Worm (Caenorhabditis elegans) whole organism, L1 larva: Measurements from ENCODE around the gene pgph-2.

Experiments used
- F16B12.6 ChIP-seq: fragments of 150-350 bp; optimal IDR thresholded peaks from 2 replicates; lab custom pipeline; 2014; ENCODE audit warnings: missing biosample characterization, missing genetic modification characterization
- Y116A8C.19 ChIP-seq: sonication (generic microtip); optimal IDR thresholded peaks from 2 replicates; lab custom pipeline; 2016; ENCODE audit warnings: missing compliant biosample characterization, missing genetic modification characterization, borderline replicate concordance
- alr-1 ChIP-seq: fragments of 200-800 bp; sonication (Bioruptor generic); optimal IDR thresholded peaks from 2 replicates; lab custom pipeline; 2018; ENCODE audit warnings: borderline replicate concordance, mild to moderate bottlenecking, missing genetic modification characterization, missing compliant biosample characterization
- ama-1 ChIP-seq: fragments of 150-350 bp; optimal IDR thresholded peaks from 2 replicates; lab custom pipeline; 2014
- blmp-1 ChIP-seq: fragments of 150-350 bp; optimal IDR thresholded peaks from 2 replicates; lab custom pipeline; 2014; ENCODE audit warnings: missing biosample characterization, missing genetic modification characterization
- ceh-8 ChIP-seq: fragments of 200-800 bp; sonication (Bioruptor generic); optimal IDR thresholded peaks from 2 replicates; lab custom pipeline; 2018; ENCODE audit warnings: mild to moderate bottlenecking, missing genetic modification characterization, moderate library complexity, missing compliant biosample characterization
- ceh-90 ChIP-seq: sonication (generic microtip); optimal IDR thresholded peaks from 2 replicates; lab custom pipeline; 2016; ENCODE audit warnings: missing genetic modification characterization, missing compliant biosample characterization
- dpl-1 ChIP-seq, 3 experiments: fragments of 150-350 bp in 2 of 3; sonication (generic microtip) in 1 of 3; optimal IDR thresholded peaks; 2 replicates each; lab custom pipeline; 2014 to 2017; ENCODE audit warnings: missing biosample characterization in 3 of 3, missing genetic modification characterization in 3 of 3, missing genetic modification reagents in 3 of 3
- dsc-1 ChIP-seq: sonication (generic microtip); optimal IDR thresholded peaks from 2 replicates; lab custom pipeline; 2016; ENCODE audit warnings: mild to moderate bottlenecking, missing genetic modification characterization, missing compliant biosample characterization
- efl-1 ChIP-seq, 4 experiments: fragments of 150-350 bp; optimal IDR thresholded peaks in 3 of 4; peaks in 1 of 4; 1 replicate in 1 of 4; 2 replicates in 3 of 4; lab custom pipeline; 2014; ENCODE audit warnings: missing biosample characterization in 2 of 4, missing genetic modification characterization in 2 of 4, missing genetic modification reagents in 2 of 4
- egl-13 ChIP-seq: sonication (generic microtip); optimal IDR thresholded peaks from 2 replicates; lab custom pipeline; 2016; ENCODE audit warnings: missing genotype, missing genetic modification reagents, missing genetic modification characterization, missing compliant biosample characterization
- elt-2 ChIP-seq: sonication (generic microtip); optimal IDR thresholded peaks from 2 replicates; lab custom pipeline; 2016; ENCODE audit warnings: missing genetic modification characterization, mild to moderate bottlenecking, inconsistent platforms, missing compliant biosample characterization, missing genetic modification reagents
- elt-3 ChIP-seq, 6 experiments: fragments of 150-350 bp in 1 of 6; sonication (generic microtip); optimal IDR thresholded peaks; 2 replicates each; lab custom pipeline; 2017 to 2018; ENCODE audit warnings: missing biosample characterization in 6 of 6, missing genetic modification characterization in 6 of 6, inconsistent platforms in 1 of 6
- ets-5 ChIP-seq: fragments of 200-800 bp; sonication (Bioruptor generic); IDR thresholded peaks from 2 replicates; pipeline ENCODE4 v1.3.6; 2022; ENCODE audit warnings: missing genetic modification characterization, missing compliant biosample characterization
- fkh-10 ChIP-seq: sonication (generic microtip); optimal IDR thresholded peaks from 2 replicates; lab custom pipeline; 2017; ENCODE audit warnings: missing biosample characterization, missing genetic modification reagents, missing genetic modification characterization
- fkh-8 ChIP-seq: sonication (generic microtip); optimal IDR thresholded peaks from 2 replicates; lab custom pipeline; 2016; ENCODE audit warnings: mild to moderate bottlenecking, missing genetic modification characterization, missing compliant biosample characterization
- fos-1 ChIP-seq: fragments of 150-350 bp; optimal IDR thresholded peaks from 2 replicates; lab custom pipeline; 2014; ENCODE audit warnings: missing biosample characterization, missing genetic modification characterization
- grh-1 ChIP-seq: fragments of 200-800 bp; sonication (Bioruptor generic); IDR thresholded peaks from 2 replicates; pipeline ENCODE4 v1.3.6; 2022; ENCODE audit warnings: missing genetic modification reagents, missing genetic modification characterization, missing compliant biosample characterization
- hlh-4 ChIP-seq: sonication (generic microtip); optimal IDR thresholded peaks from 2 replicates; lab custom pipeline; 2016; ENCODE audit warnings: mild to moderate bottlenecking, missing genetic modification characterization, missing compliant biosample characterization
- lin-13 ChIP-seq: fragments of 150-350 bp; optimal IDR thresholded peaks from 2 replicates; lab custom pipeline; 2014; ENCODE audit warnings: missing biosample characterization, missing genetic modification reagents, missing genetic modification characterization
- lin-14 ChIP-seq: fragments of 200-800 bp; sonication (Bioruptor generic); optimal IDR thresholded peaks from 2 replicates; lab custom pipeline; 2018; ENCODE audit warnings: mild to moderate bottlenecking, missing genetic modification characterization, moderate library complexity, missing compliant biosample characterization
- lin-15B ChIP-seq: fragments of 150-350 bp; sonication (generic microtip); optimal IDR thresholded peaks from 3 replicates; lab custom pipeline; 2014; ENCODE audit warnings: missing biosample characterization, missing genetic modification characterization
- lin-35 ChIP-seq, 2 experiments: fragments of 150-350 bp; optimal IDR thresholded peaks; 2 replicates each; lab custom pipeline; 2014; ENCODE audit warnings: missing biosample characterization in 2 of 2, missing genetic modification characterization in 2 of 2, missing genetic modification reagents in 2 of 2
- lsy-2 ChIP-seq, 2 experiments: fragments of 150-350 bp; optimal IDR thresholded peaks; 2 replicates each; lab custom pipeline; 2014; ENCODE audit warnings: missing biosample characterization in 2 of 2, missing genetic modification characterization in 2 of 2
- mab-9 ChIP-seq: fragments of 200-800 bp; sonication (Bioruptor generic); IDR thresholded peaks from 2 replicates; pipeline ENCODE4 v1.3.6; 2022; ENCODE audit warnings: missing genetic modification reagents, missing genetic modification characterization, missing compliant biosample characterization
- mdl-1 ChIP-seq, 2 experiments: fragments of 150-350 bp; optimal IDR thresholded peaks; 2 replicates each; lab custom pipeline; 2014 to 2017; ENCODE audit warnings: missing biosample characterization in 2 of 2, missing genetic modification characterization in 2 of 2, inconsistent platforms in 1 of 2
- mep-1 ChIP-seq: fragments of 150-350 bp; optimal IDR thresholded peaks from 2 replicates; lab custom pipeline; 2014; ENCODE audit warnings: missing biosample characterization, missing genetic modification characterization
- nhr-11 ChIP-seq: fragments of 150-350 bp; optimal IDR thresholded peaks from 2 replicates; lab custom pipeline; 2014; ENCODE audit warnings: missing biosample characterization, missing genetic modification characterization
- nhr-12 ChIP-seq: sonication (generic microtip); optimal IDR thresholded peaks from 2 replicates; lab custom pipeline; 2017; ENCODE audit warnings: missing biosample characterization, missing genetic modification characterization
- nhr-20 ChIP-seq: sonication (generic microtip); optimal IDR thresholded peaks from 2 replicates; lab custom pipeline; 2016; ENCODE audit warnings: mild to moderate bottlenecking, missing genetic modification characterization, missing compliant biosample characterization
- nhr-237 ChIP-seq: fragments of 150-350 bp; optimal IDR thresholded peaks from 2 replicates; lab custom pipeline; 2014; ENCODE audit warnings: missing biosample characterization, missing genetic modification characterization
- nhr-28 ChIP-seq: fragments of 150-350 bp; optimal IDR thresholded peaks from 2 replicates; lab custom pipeline; 2014; ENCODE audit warnings: missing biosample characterization, missing genetic modification characterization
- nhr-47 ChIP-seq: sonication (generic microtip); optimal IDR thresholded peaks from 2 replicates; lab custom pipeline; 2016; ENCODE audit warnings: mild to moderate bottlenecking, missing genetic modification characterization, moderate library complexity, missing compliant biosample characterization
- nhr-71 ChIP-seq: sonication (generic microtip); optimal IDR thresholded peaks from 2 replicates; lab custom pipeline; 2016; ENCODE audit warnings: mild to moderate bottlenecking, missing genetic modification characterization, moderate library complexity, missing compliant biosample characterization
- nhr-76 ChIP-seq: sonication (generic microtip); optimal IDR thresholded peaks from 2 replicates; lab custom pipeline; 2017; ENCODE audit warnings: missing biosample characterization, missing genetic modification characterization
- nhr-77 ChIP-seq: fragments of 150-350 bp; optimal IDR thresholded peaks from 2 replicates; lab custom pipeline; 2014; ENCODE audit warnings: missing biosample characterization, missing genetic modification characterization
- nhr-84 ChIP-seq: sonication (generic microtip); optimal IDR thresholded peaks from 2 replicates; lab custom pipeline; 2017; ENCODE audit warnings: missing biosample characterization, missing genetic modification characterization
- nhr-85 ChIP-seq: sonication (generic microtip); peaks from one replicate; lab custom pipeline; 2016; ENCODE audit warnings: missing genetic modification characterization, inconsistent platforms, missing compliant biosample characterization
- pag-3 ChIP-seq: sonication (generic microtip); optimal IDR thresholded peaks from 2 replicates; lab custom pipeline; 2017; ENCODE audit warnings: missing genetic modification characterization, mild to moderate bottlenecking, missing compliant biosample characterization, antibody characterized with exemption, borderline replicate concordance; ENCODE audit not compliant: insufficient read depth
- pax-3 ChIP-seq: fragments of 200-800 bp; sonication (Bioruptor generic); optimal IDR thresholded peaks from 2 replicates; lab custom pipeline; 2018; ENCODE audit warnings: mild to moderate bottlenecking, missing genetic modification characterization, moderate library complexity, missing compliant biosample characterization
- pqm-1 ChIP-seq: sonication (generic microtip); optimal IDR thresholded peaks from 3 replicates; lab custom pipeline; 2017; ENCODE audit warnings: missing biosample characterization, missing genetic modification characterization
- rnt-1 ChIP-seq: sonication (generic microtip); optimal IDR thresholded peaks from 2 replicates; lab custom pipeline; 2016; ENCODE audit warnings: mild to moderate bottlenecking, missing genetic modification characterization, moderate library complexity, missing compliant biosample characterization
- skn-1 ChIP-seq: fragments of 150-350 bp; optimal IDR thresholded peaks from 2 replicates; lab custom pipeline; 2014; ENCODE audit warnings: missing biosample characterization, missing genetic modification characterization
- snpc-4 ChIP-seq: fragments of 150-350 bp; optimal IDR thresholded peaks from 2 replicates; lab custom pipeline; 2014; ENCODE audit warnings: missing biosample characterization, missing genetic modification characterization
- sox-4 ChIP-seq: sonication (generic microtip); optimal IDR thresholded peaks from 2 replicates; lab custom pipeline; 2016; ENCODE audit warnings: missing genetic modification characterization, missing compliant biosample characterization
- sptf-1 ChIP-seq: fragments of 150-350 bp; optimal IDR thresholded peaks from 2 replicates; lab custom pipeline; 2014; ENCODE audit warnings: missing biosample characterization, missing genetic modification characterization
- sup-37 ChIP-seq: fragments of 200-800 bp; sonication (Bioruptor generic); optimal IDR thresholded peaks from 2 replicates; lab custom pipeline; 2018; ENCODE audit warnings: mild to moderate bottlenecking, missing genetic modification characterization, missing compliant biosample characterization
- swsn-7 ChIP-seq: sonication (generic microtip); optimal IDR thresholded peaks from 2 replicates; lab custom pipeline; 2016; ENCODE audit warnings: missing genetic modification characterization, missing compliant biosample characterization
- tbx-2 ChIP-seq: sonication (generic microtip); optimal IDR thresholded peaks from 2 replicates; lab custom pipeline; 2016; ENCODE audit warnings: missing genetic modification characterization, missing compliant biosample characterization
- unc-98 ChIP-seq: fragments of 200-800 bp; sonication (Bioruptor generic); IDR thresholded peaks from 2 replicates; pipeline ENCODE4 v1.3.6; 2022; ENCODE audit warnings: missing genetic modification characterization, missing compliant biosample characterization
- vab-15 ChIP-seq: sonication (generic microtip); optimal IDR thresholded peaks from 2 replicates; lab custom pipeline; 2017; ENCODE audit warnings: missing genotype, mild to moderate bottlenecking, missing genetic modification characterization, missing compliant biosample characterization
- xbp-1 ChIP-seq: sonication (generic microtip); optimal IDR thresholded peaks from 2 replicates; lab custom pipeline; 2016; ENCODE audit warnings: missing genetic modification characterization, missing compliant biosample characterization
- ztf-11 ChIP-seq, 2 experiments: sonication (generic microtip); optimal IDR thresholded peaks; 2 replicates each; lab custom pipeline; 2016 to 2017; ENCODE audit warnings: missing genetic modification characterization in 2 of 2, missing biosample characterization in 1 of 2, missing compliant biosample characterization in 1 of 2
- ztf-4 ChIP-seq: fragments of 150-350 bp; optimal IDR thresholded peaks from 2 replicates; lab custom pipeline; 2014; ENCODE audit warnings: missing biosample characterization, missing genetic modification characterization

The pgph-2 gene

ce11 chrV:5763787-5764186 lies 1.1 kb upstream of the pgph-2 start, which contains the start of gene pgph-3:
Gene pgph-3, minus strand, starts transcription at chrV:5763846.
- no peak for TF ChIP-seq egl-13 (tag; lab: Kevin White, UChicago)
- TF ChIP-seq alr-1: no peak
- TF ChIP-seq lin-13: no peak
- TF ChIP-seq sptf-1 (tag; lab: Kevin White, UChicago): no peak
- TF ChIP-seq nhr-71 (tag; lab: Kevin White, UChicago): peak; percentile 63
- peak in 1 of 2 experiments; percentile 9 for TF ChIP-seq lin-35 (GFP tag; optimal IDR thresholded peaks at IDR 0.05; lab: Kevin White, UChicago)
- no peak for TF ChIP-seq tbx-2 (tag; lab: Kevin White, UChicago)
- TF ChIP-seq nhr-84: no peak
- TF ChIP-seq sox-4 (tag; lab: Kevin White, UChicago): no peak
- TF ChIP-seq elt-3 (tag; optimal IDR thresholded peaks at IDR 0.05; lab: Kevin White, UChicago): peak in 1 of 6 experiments; percentile 20
- TF ChIP-seq mdl-1 (tag; optimal IDR thresholded peaks at IDR 0.05; lab: Kevin White, UChicago): no peak
- TF ChIP-seq skn-1: no peak
- no peak for TF ChIP-seq nhr-77
- no peak for TF ChIP-seq nhr-11 (tag; lab: Kevin White, UChicago)
- TF ChIP-seq pag-3 (tag; lab: Kevin White, UChicago): no peak
- TF ChIP-seq lsy-2 (tag; optimal IDR thresholded peaks at IDR 0.05; lab: Kevin White, UChicago): no peak
- TF ChIP-seq mab-9: no peak
- no peak for TF ChIP-seq nhr-28 (tag; lab: Kevin White, UChicago)
- TF ChIP-seq ztf-4: no peak
- no peak for TF ChIP-seq ets-5 (GFP tag; lab: Robert Waterston, UW)
- TF ChIP-seq lin-14 (GFP tag; lab: Kevin White, UChicago): peak; percentile 81
- TF ChIP-seq nhr-20 (tag; lab: Kevin White, UChicago): peak; percentile 49
- TF ChIP-seq fos-1 (tag; lab: Kevin White, UChicago): no peak
- no peak for TF ChIP-seq snpc-4
- TF ChIP-seq efl-1 (optimal IDR thresholded peaks at IDR 0.05; lab: Kevin White, UChicago): peak; percentile 17 to 27
- TF ChIP-seq efl-1 (GFP tag; optimal IDR thresholded peaks at IDR 0.05 in 1 of 2; lab: Kevin White, UChicago): no peak
- no peak for TF ChIP-seq sup-37 (GFP tag; lab: Kevin White, UChicago)
- no peak for TF ChIP-seq ama-1 (lab: Kevin White, UChicago)
- TF ChIP-seq ztf-11 (tag; optimal IDR thresholded peaks at IDR 0.05; lab: Kevin White, UChicago): no peak
- TF ChIP-seq blmp-1 (tag; lab: Kevin White, UChicago): peak; percentile 59
- TF ChIP-seq pqm-1 (tag; lab: Kevin White, UChicago): no peak
- no peak for TF ChIP-seq unc-98 (GFP tag; lab: Robert Waterston, UW)
- TF ChIP-seq vab-15: no peak
- no peak for TF ChIP-seq nhr-47
- TF ChIP-seq F16B12.6: no peak
- TF ChIP-seq nhr-12 (tag; lab: Kevin White, UChicago): no peak
- TF ChIP-seq ceh-8 (GFP tag; lab: Kevin White, UChicago): no peak
- TF ChIP-seq mep-1 (tag; lab: Kevin White, UChicago): peak; percentile 28
- TF ChIP-seq nhr-76 (tag; lab: Kevin White, UChicago): no peak
- no peak for TF ChIP-seq grh-1 (GFP tag; lab: Robert Waterston, UW)
- TF ChIP-seq pax-3 (tag; lab: Kevin White, UChicago): no peak
- TF ChIP-seq swsn-7: no peak
- no peak for TF ChIP-seq nhr-237 (tag; lab: Kevin White, UChicago)
- TF ChIP-seq xbp-1: no peak
- peak; percentile 82 for TF ChIP-seq nhr-85 (tag; lab: Kevin White, UChicago)
- TF ChIP-seq fkh-8 (tag; lab: Kevin White, UChicago): no peak
- no peak for TF ChIP-seq ceh-90 (tag; lab: Kevin White, UChicago)
- no peak for TF ChIP-seq dpl-1 (GFP tag; optimal IDR thresholded peaks at IDR 0.05; lab: Kevin White, UChicago)
- peak; percentile 65 for TF ChIP-seq elt-2 (tag; lab: Kevin White, UChicago)
- TF ChIP-seq lin-15B (tag; lab: Kevin White, UChicago): no peak
- TF ChIP-seq dsc-1 (tag; lab: Kevin White, UChicago): no peak
- peak; percentile 40 for TF ChIP-seq rnt-1 (tag; lab: Kevin White, UChicago)
- TF ChIP-seq fkh-10 (GFP tag; lab: Kevin White, UChicago): no peak
- TF ChIP-seq hlh-4 (tag; lab: Kevin White, UChicago): no peak
- no peak for TF ChIP-seq Y116A8C.19
